Worm (Caenorhabditis elegans) whole organism, early embryonic: ENCODE data around the gene C32D5.8.

Experiments used
- B0310.2 ChIP-seq: sonication (generic microtip); optimal IDR thresholded peaks from 2 replicates; lab custom pipeline; 2016; ENCODE audit warnings: mild to moderate bottlenecking, missing genetic modification characterization, missing compliant biosample characterization
- F13C5.2 ChIP-seq: sonication (generic microtip); optimal IDR thresholded peaks from 2 replicates; lab custom pipeline; 2017; ENCODE audit warnings: mild to moderate bottlenecking, missing genetic modification characterization, inconsistent platforms, missing compliant biosample characterization
- aly-1 ChIP-seq: sonication (generic microtip); optimal IDR thresholded peaks from 2 replicates; lab custom pipeline; 2016; ENCODE audit warnings: missing genetic modification characterization, missing compliant biosample characterization
- ama-1 ChIP-seq: fragments of 150-350 bp; optimal IDR thresholded peaks from 2 replicates; lab custom pipeline; 2014
- ceh-13 ChIP-seq: fragments of 200-800 bp; sonication (Bioruptor generic); optimal IDR thresholded peaks from 2 replicates; lab custom pipeline; 2018; ENCODE audit warnings: mild to moderate bottlenecking, missing genetic modification characterization, missing compliant biosample characterization
- ceh-36 ChIP-seq: sonication (generic microtip); optimal IDR thresholded peaks from 2 replicates; lab custom pipeline; 2016; ENCODE audit warnings: missing genetic modification characterization, inconsistent platforms, missing compliant biosample characterization
- ets-7 ChIP-seq: sonication (generic microtip); optimal IDR thresholded peaks from 2 replicates; lab custom pipeline; 2016; ENCODE audit warnings: missing genotype, missing genetic modification characterization, missing compliant biosample characterization
- flt-1 ChIP-seq: fragments of 200-800 bp; sonication (Bioruptor generic); IDR thresholded peaks from 2 replicates; pipeline ENCODE4 v1.3.6; 2022; ENCODE audit warnings: missing genetic modification characterization, missing compliant biosample characterization
- hmbx-1 ChIP-seq: sonication (generic microtip); optimal IDR thresholded peaks from 2 replicates; lab custom pipeline; 2016; ENCODE audit warnings: mild to moderate bottlenecking, missing genetic modification characterization, missing compliant biosample characterization
- hmg-4 ChIP-seq: fragments of 200-800 bp; sonication (Bioruptor generic); optimal IDR thresholded peaks from 2 replicates; lab custom pipeline; 2018; ENCODE audit warnings: mild to moderate bottlenecking, missing genetic modification characterization, missing compliant biosample characterization
- hnd-1 ChIP-seq: sonication (generic microtip); optimal IDR thresholded peaks from 2 replicates; lab custom pipeline; 2016; ENCODE audit warnings: missing genetic modification characterization, missing compliant biosample characterization
- pes-1 ChIP-seq: fragments of 200-800 bp; sonication (Bioruptor generic); IDR thresholded peaks from 2 replicates; pipeline ENCODE4 v1.3.6; 2022; ENCODE audit warnings: missing genetic modification reagents, missing genetic modification characterization, missing compliant biosample characterization
- scrt-1 ChIP-seq: fragments of 200-800 bp; sonication (Bioruptor generic); IDR thresholded peaks from 2 replicates; pipeline ENCODE4 v1.3.6; 2022; ENCODE audit warnings: missing genetic modification characterization, missing compliant biosample characterization
- sea-1 ChIP-seq: fragments of 200-800 bp; sonication (Bioruptor generic); conservative IDR thresholded peaks from 2 replicates; pipeline ENCODE4 v1.3.6; 2022; ENCODE audit warnings: missing genetic modification characterization, missing compliant biosample characterization
- tbx-11 ChIP-seq: fragments of 200-800 bp; sonication (Bioruptor generic); IDR thresholded peaks from 2 replicates; pipeline ENCODE4 v1.3.6; 2022; ENCODE audit warnings: missing genetic modification characterization, missing compliant biosample characterization
- tbx-37 ChIP-seq: fragments of 200-800 bp; sonication (Bioruptor generic); conservative IDR thresholded peaks from 2 replicates; pipeline ENCODE4 v1.3.6; 2022; ENCODE audit warnings: missing genetic modification reagents, missing genetic modification characterization, missing compliant biosample characterization
- tra-4 ChIP-seq: sonication (generic microtip); optimal IDR thresholded peaks from 2 replicates; lab custom pipeline; 2017; ENCODE audit warnings: missing genetic modification characterization, missing compliant biosample characterization

C32D5.8 gene

DNA sequence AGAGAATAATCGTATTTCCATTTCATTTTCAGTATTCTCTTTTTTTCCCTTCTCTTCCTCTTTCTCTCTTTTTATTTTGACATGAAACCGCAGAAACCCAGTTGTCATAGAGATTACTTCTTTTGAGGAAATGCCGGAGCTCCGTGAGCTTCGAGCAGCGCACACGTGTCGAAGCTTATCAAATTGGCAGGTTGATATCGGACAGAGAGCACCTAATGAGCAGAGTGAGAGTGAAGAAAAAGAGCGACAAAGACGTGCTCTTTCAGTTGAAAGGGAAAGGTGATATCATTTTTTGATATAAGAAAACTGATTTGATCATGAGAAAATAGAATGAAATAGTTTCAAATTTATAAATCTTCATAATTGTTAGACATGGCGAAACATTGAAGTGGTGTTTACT is 10.4 kb downstream of the C32D5.8 start, which contains the start of gene C32D5.14:
TSS of gene C32D5.14 (plus strand) at position 131 of the 400 bp plus-strand sequence.
- TF ChIP-seq F13C5.2 (tag; lab: Kevin White, UChicago) = no peak
- no peak for TF ChIP-seq flt-1 (GFP tag; lab: Robert Waterston, UW)
- TF ChIP-seq tbx-11 = no peak
- TF ChIP-seq hmg-4 (GFP tag; lab: Kevin White, UChicago) = no peak

DNA sequence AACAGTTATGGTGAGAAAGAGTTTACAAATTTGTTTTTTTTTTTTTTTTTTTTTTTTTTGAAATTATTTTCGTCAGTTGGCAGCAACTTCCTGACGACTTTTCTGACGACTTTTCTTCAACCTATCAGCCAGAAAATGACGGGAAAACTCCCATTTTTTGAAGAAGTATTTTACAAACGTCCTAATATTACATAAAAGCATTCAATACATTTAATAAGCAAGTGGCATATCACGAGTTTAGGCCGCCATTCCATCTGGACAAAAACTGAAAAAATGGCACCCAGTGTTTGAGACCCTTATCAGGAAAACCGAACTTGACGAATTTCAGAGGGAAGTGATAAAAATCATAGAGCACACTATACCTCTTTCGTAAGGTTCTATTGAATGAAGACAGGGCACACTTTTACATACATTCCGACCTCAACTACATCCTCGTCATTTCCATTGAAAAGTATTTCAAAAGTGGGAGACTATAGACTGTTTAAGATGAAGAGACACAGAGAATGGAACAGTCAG is 11.0 kb downstream of the C32D5.8 start:
- no peak for TF ChIP-seq hmbx-1 (tag; lab: Kevin White, UChicago)
- TF ChIP-seq tra-4 (tag; lab: Kevin White, UChicago) = no peak
- no peak for TF ChIP-seq scrt-1
- no peak for TF ChIP-seq B0310.2 (tag; lab: Kevin White, UChicago)
- no peak for TF ChIP-seq F13C5.2 (tag; lab: Kevin White, UChicago)
- TF ChIP-seq tbx-11 = no peak

DNA sequence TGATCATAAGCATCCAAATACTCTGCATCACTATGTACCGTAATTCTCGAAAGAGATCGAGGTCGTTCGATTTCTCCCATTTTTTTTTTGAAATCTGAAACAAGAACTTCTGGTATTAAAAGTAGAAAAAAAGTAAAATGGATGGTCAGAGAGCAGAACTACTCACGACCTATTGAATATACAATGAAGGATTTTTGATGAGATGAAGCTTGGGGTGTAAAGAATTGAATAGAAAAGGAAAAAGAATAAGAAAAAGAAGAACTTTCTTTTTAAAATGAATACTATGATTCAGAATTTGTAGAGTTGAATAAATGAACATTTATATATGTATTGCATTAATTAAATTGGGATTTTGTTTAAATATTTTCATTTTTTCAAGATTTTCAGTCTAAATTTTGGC is 11.9 kb downstream of the C32D5.8 start, which contains the start of gene ttc-39B:
TSS of gene ttc-39B (minus strand) at position 101 of the 400 bp plus-strand sequence.
- TF ChIP-seq hnd-1 (tag; lab: Kevin White, UChicago) (no peak), tbx-11 (no peak), tra-4 (tag; lab: Kevin White, UChicago) (no peak), flt-1 (GFP tag; lab: Robert Waterston, UW) (no peak), ama-1 (lab: Kevin White, UChicago) (no peak), aly-1 (tag; lab: Kevin White, UChicago) (no peak), hmbx-1 (tag; lab: Kevin White, UChicago) (no peak), ceh-13 (GFP tag; lab: Kevin White, UChicago) (no peak), ets-7 (tag; lab: Kevin White, UChicago) (no peak), scrt-1 (no peak), hmg-4 (GFP tag; lab: Kevin White, UChicago) (no peak), sea-1 (GFP tag; lab: Robert Waterston, UW) (no peak), ceh-36 (tag; lab: Kevin White, UChicago) (no peak), pes-1 (no peak), F13C5.2 (tag; lab: Kevin White, UChicago) (no peak), tbx-37 (no peak), B0310.2 (tag; lab: Kevin White, UChicago) (no peak)

DNA sequence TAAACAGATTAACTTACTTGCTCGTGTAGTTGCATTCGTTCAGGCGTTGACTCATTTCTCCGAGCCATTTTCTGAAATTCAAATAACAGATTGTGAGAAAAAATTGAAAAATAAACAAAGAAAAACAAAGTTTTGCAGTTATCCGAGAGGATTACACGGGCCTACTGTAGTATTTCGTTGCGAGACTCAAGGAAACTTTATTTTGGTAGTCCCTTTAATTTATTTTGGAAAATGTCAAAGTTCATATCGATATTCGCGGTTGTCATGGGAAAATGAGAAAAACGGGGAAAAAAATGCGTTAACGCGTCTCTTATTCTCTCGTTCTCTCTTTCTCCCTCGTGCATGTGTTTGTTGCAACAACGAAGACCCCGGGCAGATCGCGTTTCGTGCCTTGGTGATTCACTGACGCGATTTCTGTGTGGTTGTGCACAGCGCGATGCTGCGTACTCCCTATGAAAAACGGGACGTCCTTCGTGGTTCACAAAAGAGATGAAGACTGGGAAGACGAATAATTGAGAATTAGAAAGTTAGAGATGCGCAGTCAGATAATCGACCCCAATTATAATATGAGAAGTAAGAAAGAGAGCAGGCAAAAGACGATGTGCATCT is 14.4 kb downstream of the C32D5.8 start, which contains the start of gene set-4:
TSS of gene set-4 (minus strand) at position 120 of the 609 bp plus-strand sequence.
- TF ChIP-seq sea-1 (GFP tag; lab: Robert Waterston, UW) (0 out of 2 replicates have a peak, but pooled peaks have one; percentile 20), B0310.2 (tag; lab: Kevin White, UChicago) (no peak), F13C5.2 (tag; lab: Kevin White, UChicago) (peak; percentile 79), ama-1 (lab: Kevin White, UChicago) (no peak), hmg-4 (GFP tag; lab: Kevin White, UChicago) (peak; percentile 82), flt-1 (GFP tag; lab: Robert Waterston, UW) (no peak), ceh-36 (tag; lab: Kevin White, UChicago) (peak; percentile 31), scrt-1 (no peak), ets-7 (tag; lab: Kevin White, UChicago) (no peak)

DNA sequence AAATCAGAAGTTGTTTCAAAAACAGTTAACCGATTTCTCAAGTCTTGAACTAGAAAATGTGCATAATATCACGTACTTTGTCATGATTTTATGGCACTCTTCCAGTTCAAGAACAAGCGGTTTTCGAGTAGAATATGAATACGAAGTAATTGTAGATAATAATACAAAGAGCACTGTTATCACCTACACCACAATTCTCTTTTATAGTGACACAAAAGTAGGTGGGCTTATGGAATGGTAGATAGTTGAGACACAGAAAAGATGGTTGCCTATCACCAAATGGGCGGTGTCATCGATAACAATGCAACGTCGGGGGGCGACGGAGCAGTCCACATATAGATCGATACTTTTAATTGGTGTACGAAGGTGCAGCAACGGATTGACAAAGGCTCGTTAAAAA is 17.1 kb downstream of the C32D5.8 start:
- TF ChIP-seq aly-1 (tag; lab: Kevin White, UChicago) (no peak), hnd-1 (tag; lab: Kevin White, UChicago) (no peak), tbx-37 (no peak), hmbx-1 (tag; lab: Kevin White, UChicago) (no peak), sea-1 (GFP tag; lab: Robert Waterston, UW) (no peak), ceh-13 (GFP tag; lab: Kevin White, UChicago) (no peak)

DNA sequence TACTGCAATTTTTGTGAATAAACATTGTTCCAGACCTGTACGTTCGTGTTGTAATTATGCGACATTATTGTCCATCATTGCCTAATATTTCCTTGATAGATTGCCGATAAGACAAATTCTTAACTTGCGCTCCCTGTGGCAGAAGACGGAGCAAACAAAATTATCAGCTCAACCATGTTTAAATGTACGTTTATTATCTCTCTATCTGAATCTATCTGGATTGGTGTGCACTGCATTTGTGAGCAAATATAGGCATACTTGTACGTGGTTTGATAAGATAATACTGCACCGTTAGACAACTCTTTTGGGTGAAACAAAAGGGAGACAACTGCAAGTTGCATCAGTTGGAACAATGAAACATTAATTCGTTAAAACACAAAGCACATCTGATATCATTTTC is 18.4 kb downstream of the C32D5.8 start:
- TF ChIP-seq ceh-13 (GFP tag; lab: Kevin White, UChicago) = no peak

DNA sequence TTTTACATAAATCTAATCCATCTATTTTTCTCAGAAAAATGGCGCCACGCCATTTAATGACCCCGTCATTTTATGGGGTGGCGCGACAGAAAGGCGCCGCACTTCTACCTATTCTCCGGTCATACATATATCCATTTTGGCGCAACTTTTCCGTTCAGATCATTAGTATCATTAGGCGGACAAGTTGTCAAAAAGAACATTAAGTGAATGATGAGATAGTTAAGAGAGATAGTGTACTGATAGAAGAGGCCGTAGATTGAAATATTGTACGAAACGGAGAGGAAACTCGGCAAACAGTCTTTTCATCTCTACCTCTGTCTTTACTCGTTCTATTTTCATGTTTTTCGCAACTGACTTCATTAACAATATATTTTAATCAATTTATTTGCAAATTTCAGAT is 21.7 kb downstream of the C32D5.8 start, which contains the start of gene sma-6:
TSS of gene sma-6 (plus strand) at position 399 of the 400 bp plus-strand sequence.
- TF ChIP-seq ama-1 (lab: Kevin White, UChicago) (no peak), F13C5.2 (tag; lab: Kevin White, UChicago) (no peak), pes-1 (no peak), flt-1 (GFP tag; lab: Robert Waterston, UW) (no peak), ets-7 (tag; lab: Kevin White, UChicago) (no peak), sea-1 (GFP tag; lab: Robert Waterston, UW) (no peak), aly-1 (tag; lab: Kevin White, UChicago) (no peak), hnd-1 (tag; lab: Kevin White, UChicago) (no peak), tbx-37 (no peak), ceh-36 (tag; lab: Kevin White, UChicago) (no peak)

DNA sequence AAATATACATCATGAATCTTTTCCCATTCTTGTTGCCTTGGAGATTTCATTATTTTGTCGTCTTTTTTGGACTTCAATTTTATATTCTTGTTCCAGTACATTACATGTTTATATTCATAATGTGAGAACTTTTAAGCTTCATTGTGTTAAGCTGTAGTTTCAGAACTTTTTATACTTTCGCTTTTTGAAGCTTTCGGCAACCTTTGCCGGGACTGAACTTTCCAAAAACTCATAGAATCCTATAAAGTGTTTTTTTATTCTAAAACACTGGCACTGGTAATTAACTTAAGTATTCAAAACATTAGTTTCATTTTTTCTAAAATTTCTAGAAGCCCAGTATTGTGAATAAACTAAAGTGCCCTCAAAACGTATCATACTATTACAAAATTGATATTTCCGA is 22.8 kb downstream of the C32D5.8 start, which contains the start of gene C32D5.4:
TSS of gene C32D5.4 (minus strand) at position 101 of the 400 bp plus-strand sequence.
- no peak for TF ChIP-seq tbx-11
- TF ChIP-seq ets-7 (tag; lab: Kevin White, UChicago) = no peak
- TF ChIP-seq ceh-36 (tag; lab: Kevin White, UChicago) = no peak
- no peak for TF ChIP-seq aly-1 (tag; lab: Kevin White, UChicago)
- no peak for TF ChIP-seq tra-4 (tag; lab: Kevin White, UChicago)
- TF ChIP-seq hmbx-1 (tag; lab: Kevin White, UChicago) = no peak
- no peak for TF ChIP-seq pes-1
- no peak for TF ChIP-seq tbx-37
- no peak for TF ChIP-seq hmg-4 (GFP tag; lab: Kevin White, UChicago)
- no peak for TF ChIP-seq ceh-13 (GFP tag; lab: Kevin White, UChicago)
- no peak for TF ChIP-seq hnd-1 (tag; lab: Kevin White, UChicago)
- TF ChIP-seq B0310.2 (tag; lab: Kevin White, UChicago) = no peak
- TF ChIP-seq ama-1 (lab: Kevin White, UChicago) = no peak
- no peak for TF ChIP-seq F13C5.2 (tag; lab: Kevin White, UChicago)
- TF ChIP-seq flt-1 (GFP tag; lab: Robert Waterston, UW) = no peak
- TF ChIP-seq sea-1 (GFP tag; lab: Robert Waterston, UW) = no peak
- no peak for TF ChIP-seq scrt-1
